Worm (Caenorhabditis elegans) whole organism, early embryonic: ENCODE measurements around the gene ZC513.3.

Experiments
- B0310.2 ChIP-seq: sonication (generic microtip); optimal IDR thresholded peaks from 2 replicates; lab custom pipeline; 2016; ENCODE audit warnings: mild to moderate bottlenecking, missing genetic modification characterization, missing compliant biosample characterization
- F13C5.2 ChIP-seq: sonication (generic microtip); optimal IDR thresholded peaks from 2 replicates; lab custom pipeline; 2017; ENCODE audit warnings: mild to moderate bottlenecking, missing genetic modification characterization, inconsistent platforms, missing compliant biosample characterization
- ama-1 ChIP-seq: fragments of 150-350 bp; optimal IDR thresholded peaks from 2 replicates; lab custom pipeline; 2014
- flt-1 ChIP-seq: fragments of 200-800 bp; sonication (Bioruptor generic); IDR thresholded peaks from 2 replicates; pipeline ENCODE4 v1.3.6; 2022; ENCODE audit warnings: missing genetic modification characterization, missing compliant biosample characterization
- hmbx-1 ChIP-seq: sonication (generic microtip); optimal IDR thresholded peaks from 2 replicates; lab custom pipeline; 2016; ENCODE audit warnings: mild to moderate bottlenecking, missing genetic modification characterization, missing compliant biosample characterization
- hmg-4 ChIP-seq: fragments of 200-800 bp; sonication (Bioruptor generic); optimal IDR thresholded peaks from 2 replicates; lab custom pipeline; 2018; ENCODE audit warnings: mild to moderate bottlenecking, missing genetic modification characterization, missing compliant biosample characterization
- sea-1 ChIP-seq: fragments of 200-800 bp; sonication (Bioruptor generic); conservative IDR thresholded peaks from 2 replicates; pipeline ENCODE4 v1.3.6; 2022; ENCODE audit warnings: missing genetic modification characterization, missing compliant biosample characterization
- tra-4 ChIP-seq: sonication (generic microtip); optimal IDR thresholded peaks from 2 replicates; lab custom pipeline; 2017; ENCODE audit warnings: missing genetic modification characterization, missing compliant biosample characterization

ce11 chrV:8092385-8092784, 45.6 kb downstream of the ZC513.3 start, which contains the start of gene str-129:
- TF ChIP-seq ama-1 (lab: Kevin White, UChicago) (no peak), F13C5.2 (tag; lab: Kevin White, UChicago) (no peak), hmg-4 (GFP tag; lab: Kevin White, UChicago) (no peak), B0310.2 (no peak), sea-1 (GFP tag; lab: Robert Waterston, UW) (no peak), flt-1 (GFP tag; lab: Robert Waterston, UW) (no peak), hmbx-1 (tag; lab: Kevin White, UChicago) (no peak), tra-4 (tag; lab: Kevin White, UChicago) (no peak)
